Worm (Caenorhabditis elegans) whole organism, L1 larva: Measurements from ENCODE around the gene F46F2.5.

Experiments
- alr-1 ChIP-seq: fragments of 200-800 bp; sonication (Bioruptor generic); optimal IDR thresholded peaks from 2 replicates; lab custom pipeline; 2018; ENCODE audit warnings: borderline replicate concordance, mild to moderate bottlenecking, missing genetic modification characterization, missing compliant biosample characterization
- aly-2 ChIP-seq: fragments of 150-350 bp; optimal IDR thresholded peaks from 2 replicates; lab custom pipeline; 2014; ENCODE audit warnings: missing biosample characterization, missing genetic modification characterization
- elt-3 ChIP-seq, 6 experiments: fragments of 150-350 bp in 1 of 6; sonication (generic microtip); optimal IDR thresholded peaks; 2 replicates each; lab custom pipeline; 2017 to 2018; ENCODE audit warnings: missing biosample characterization in 6 of 6, missing genetic modification characterization in 6 of 6, inconsistent platforms in 1 of 6
- nhr-12 ChIP-seq: sonication (generic microtip); optimal IDR thresholded peaks from 2 replicates; lab custom pipeline; 2017; ENCODE audit warnings: missing biosample characterization, missing genetic modification characterization
- ztf-11 ChIP-seq, 2 experiments: sonication (generic microtip); optimal IDR thresholded peaks; 2 replicates each; lab custom pipeline; 2016 to 2017; ENCODE audit warnings: missing genetic modification characterization in 2 of 2, missing biosample characterization in 1 of 2, missing compliant biosample characterization in 1 of 2

DNA sequence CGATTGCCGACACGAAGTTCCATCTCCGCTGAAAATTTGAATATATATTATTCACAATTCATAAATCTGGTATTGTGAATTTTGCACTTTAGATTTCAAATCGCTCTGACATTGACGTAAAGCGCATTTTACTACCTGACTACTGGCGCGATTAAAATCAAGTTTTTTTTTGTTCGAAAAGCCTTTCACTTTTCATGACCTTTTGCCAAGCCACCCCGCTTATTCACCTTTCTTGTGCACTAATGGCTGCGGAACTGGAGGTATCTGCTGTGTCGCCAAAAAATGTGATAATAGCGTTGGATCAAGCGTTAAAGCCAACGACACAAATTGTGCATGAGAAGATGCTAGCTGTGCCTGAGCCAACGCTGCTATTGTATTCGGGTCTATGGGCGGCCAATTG lies 10.4 kb downstream of the F46F2.5 start:
- TF ChIP-seq alr-1 (tag; lab: Kevin White, UChicago) (no peak), nhr-12 (tag; lab: Kevin White, UChicago) (no peak), ztf-11 (tag; optimal IDR thresholded peaks at IDR 0.05; lab: Kevin White, UChicago) (no peak), elt-3 (tag; optimal IDR thresholded peaks at IDR 0.05; lab: Kevin White, UChicago) (no peak), aly-2 (no peak)
